Worm (Caenorhabditis elegans) whole organism, L4 larva: ENCODE results near the gene ceh-48.

Source experiments
- D1046.2 ChIP-seq: fragments of 200-800 bp; sonication (Bioruptor generic); IDR thresholded peaks from 2 replicates; pipeline ENCODE4 v1.3.6; 2022; ENCODE audit warnings: missing genetic modification characterization, missing compliant biosample characterization
- ZK546.5 ChIP-seq, 2 experiments: sonication (generic microtip); optimal IDR thresholded peaks; 2 replicates each; lab custom pipeline; 2017; ENCODE audit warnings: missing biosample characterization in 2 of 2, missing genetic modification characterization in 2 of 2
- attf-4 ChIP-seq: sonication (generic microtip); optimal IDR thresholded peaks from 3 replicates; lab custom pipeline; 2017; ENCODE audit warnings: missing biosample characterization, missing genetic modification characterization
- ceh-32 ChIP-seq: sonication (generic microtip); optimal IDR thresholded peaks from 2 replicates; lab custom pipeline; 2016; ENCODE audit warnings: mild to moderate bottlenecking, missing genetic modification characterization, missing compliant biosample characterization; ENCODE audit not compliant: poor library complexity
- daf-16 ChIP-seq, 3 experiments: sonication (generic microtip); optimal IDR thresholded peaks; 2 replicates each; lab custom pipeline; 2016 to 2017; ENCODE audit warnings: missing genetic modification characterization in 3 of 3, missing genetic modification reagents in 3 of 3, mild to moderate bottlenecking in 2 of 3, missing compliant biosample characterization in 2 of 3, missing biosample characterization in 1 of 3, moderate library complexity in 1 of 3
- egl-27 ChIP-seq: sonication (generic microtip); optimal IDR thresholded peaks from 3 replicates; lab custom pipeline; 2017; ENCODE audit warnings: missing biosample characterization, missing genetic modification reagents, missing genetic modification characterization
- fkh-10 ChIP-seq: fragments of 150-350 bp; optimal IDR thresholded peaks from 2 replicates; lab custom pipeline; 2014; ENCODE audit warnings: missing biosample characterization, missing genetic modification reagents, missing genetic modification characterization
- pha-4 ChIP-seq, 2 experiments: fragments of 150-350 bp in 1 of 2; fragments of 200-800 bp in 1 of 2; sonication (Bioruptor generic) in 1 of 2; IDR thresholded peaks in 1 of 2; optimal IDR thresholded peaks in 1 of 2; 2 replicates each; pipeline versions ENCODE4 v1.3.6 to Lab custom; 2014 to 2022; ENCODE audit warnings: missing genetic modification characterization in 2 of 2, missing genetic modification reagents in 2 of 2, missing biosample characterization in 1 of 2, missing compliant biosample characterization in 1 of 2
- skn-1 ChIP-seq: fragments of 150-350 bp; optimal IDR thresholded peaks from 2 replicates; lab custom pipeline; 2014; ENCODE audit warnings: missing biosample characterization, missing genetic modification characterization
- unc-39 ChIP-seq: sonication (generic microtip); optimal IDR thresholded peaks from 2 replicates; lab custom pipeline; 2017; ENCODE audit warnings: missing biosample characterization, missing genetic modification characterization
- zag-1 ChIP-seq: fragments of 150-350 bp; optimal IDR thresholded peaks from 2 replicates; lab custom pipeline; 2014; ENCODE audit warnings: missing biosample characterization, missing genetic modification characterization

DNA sequence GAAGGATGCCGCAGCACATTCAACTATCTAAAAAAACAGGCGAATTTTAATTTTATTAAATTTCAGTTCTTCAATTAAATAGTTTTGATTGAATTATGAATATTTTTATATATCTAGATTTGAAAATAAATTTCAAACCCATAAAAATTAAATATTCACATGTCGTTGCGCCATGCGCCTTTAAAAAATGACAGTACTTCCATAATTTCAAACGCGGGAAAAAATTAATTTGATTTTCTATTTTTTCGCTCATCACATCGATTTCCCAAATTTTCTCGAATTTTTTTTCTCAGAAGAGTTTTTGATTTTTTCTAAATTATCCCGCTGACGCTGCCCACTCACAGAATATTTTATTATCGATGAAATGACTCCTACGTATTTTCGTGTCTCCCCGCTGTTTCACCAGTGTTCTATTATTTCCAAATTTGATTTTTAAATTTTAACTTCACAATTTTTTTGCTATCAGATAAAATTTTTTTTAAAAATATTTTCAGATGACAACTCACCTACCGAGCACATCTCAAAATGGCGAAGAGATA lies 30.6 kb downstream of the ceh-48 start, which contains the start of gene lip-1:
- TF ChIP-seq pha-4 (GFP tag; IDR thresholded peaks at IDR 0.05; lab: Robert Waterston, UW) (no peak), pha-4 (tag; optimal IDR thresholded peaks at IDR 0.05; lab: Kevin White, UChicago) (no peak), egl-27 (tag; lab: Kevin White, UChicago) (no peak), daf-16 (GFP tag; optimal IDR thresholded peaks at IDR 0.05; lab: Kevin White, UChicago) (no peak), daf-16 (tag; optimal IDR thresholded peaks at IDR 0.05; lab: Kevin White, UChicago) (no peak), fkh-10 (GFP tag; lab: Kevin White, UChicago) (no peak), zag-1 (no peak), D1046.2 (GFP tag; lab: Robert Waterston, UW) (no peak), skn-1 (tag; lab: Kevin White, UChicago) (no peak), ceh-32 (tag; lab: Kevin White, UChicago) (no peak), ZK546.5 (tag; optimal IDR thresholded peaks at IDR 0.05; lab: Kevin White, UChicago) (no peak), attf-4 (tag; lab: Kevin White, UChicago) (no peak), unc-39 (tag; lab: Kevin White, UChicago) (no peak)
